Worm (Caenorhabditis elegans) whole organism, young adult: Measurements from ENCODE around the gene dhs-20.

Experiments
- rcor-1 ChIP-seq: fragments of 200-800 bp; sonication (Bioruptor generic); IDR thresholded peaks from 2 replicates; pipeline ENCODE4 v1.3.6; 2022; ENCODE audit warnings: missing genetic modification reagents, missing genetic modification characterization, missing compliant biosample characterization
- ztf-6 ChIP-seq: fragments of 200-800 bp; sonication (Bioruptor generic); IDR thresholded peaks from 2 replicates; pipeline ENCODE4 v1.3.6; 2022; ENCODE audit warnings: missing genetic modification reagents, missing genetic modification characterization, missing compliant biosample characterization

DNA sequence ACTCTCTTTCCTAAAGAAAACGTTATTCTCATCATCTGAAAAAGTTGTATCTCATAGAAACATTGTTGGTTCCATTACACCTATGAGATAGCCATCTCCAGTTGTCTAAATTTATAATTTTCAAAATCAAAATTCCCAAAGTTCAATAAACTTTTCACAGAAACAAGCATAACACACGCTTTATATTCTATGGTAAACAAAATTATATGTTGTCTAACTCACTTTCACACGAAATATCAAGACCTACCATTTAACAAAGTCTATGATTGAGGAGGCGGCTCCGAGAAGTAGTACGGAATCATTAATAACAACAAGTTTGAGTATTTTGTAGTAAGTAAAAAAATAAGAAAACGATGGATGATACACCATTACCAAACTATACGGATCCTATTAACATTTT, 5.6 kb downstream of the dhs-20 start, which contains the start of gene srx-84:
- TF ChIP-seq ztf-6 (GFP tag; lab: Robert Waterston, UW) (no peak), rcor-1 (GFP tag; lab: Robert Waterston, UW) (no peak)
